Fruit fly (Drosophila melanogaster) S2 (cell line): ENCODE data around the gene mAcon1.

ENCODE experiments used
- CG8478 ChIP-seq: fragments of >200 bp; optimal IDR thresholded peaks from 2 replicates; lab custom pipeline; 2018
- CTCF ChIP-seq, 2 experiments: fragments of >200 bp; optimal IDR thresholded peaks; 2 replicates each; lab custom pipeline; 2018

DNA sequence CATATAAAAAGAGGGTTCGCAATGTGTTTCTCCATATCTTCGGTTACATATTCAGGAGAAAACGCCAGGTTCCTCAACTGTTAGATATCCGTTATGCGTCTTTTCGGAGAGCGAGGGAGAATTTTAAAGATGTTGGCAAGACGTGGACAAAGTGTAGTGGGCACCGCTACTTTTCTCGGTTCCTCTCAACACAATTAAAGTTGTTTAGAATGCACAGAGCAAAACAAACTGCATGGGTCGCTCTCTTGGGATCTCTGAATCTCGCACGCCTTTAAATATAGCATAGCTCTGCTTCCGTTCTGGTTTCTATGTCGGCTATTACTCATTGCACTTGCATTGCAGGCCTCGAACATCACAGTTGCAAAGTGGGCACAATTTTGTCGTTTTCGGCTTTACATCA is 37.8 kb downstream of the mAcon1 start, which contains the start of gene clumsy:
- TF ChIP-seq CTCF (optimal IDR thresholded peaks at IDR 0.05; lab: Kevin White, UChicago) (no peak), CG8478 (lab: Kevin White, UChicago) (no peak)
